Worm (Caenorhabditis elegans) whole organism, young adult: ENCODE measurements around the gene tsp-5.
"Not testable (repeated sequence)": the region's sequence is repeated elsewhere in the genome, so short reads cannot be mapped to it uniquely, and the experiment has no call there.

Source experiments
- T26A5.8 ChIP-seq: sonication (generic microtip); optimal IDR thresholded peaks from 2 replicates; lab custom pipeline; 2016; ENCODE audit warnings: missing genetic modification characterization, missing compliant biosample characterization
- akir-1 ChIP-seq: fragments of 200-800 bp; sonication (Bioruptor generic); optimal IDR thresholded peaks from 2 replicates; lab custom pipeline; 2018; ENCODE audit warnings: mild to moderate bottlenecking, missing genetic modification characterization, moderate library complexity, missing compliant biosample characterization
- ama-1 ChIP-seq, 3 experiments: fragments of 150-350 bp in 1 of 3; sonication (generic microtip) in 2 of 3; optimal IDR thresholded peaks; 2 replicates each; lab custom pipeline; 2014 to 2018; ENCODE audit warnings: missing biosample characterization in 2 of 3, missing genetic modification characterization in 2 of 3, missing genetic modification reagents in 2 of 3
- let-607 ChIP-seq, 2 experiments: fragments of 200-800 bp in 1 of 2; sonication (Bioruptor generic) in 1 of 2; sonication (generic microtip) in 1 of 2; optimal IDR thresholded peaks; 2 replicates each; lab custom pipeline; 2016 to 2018; ENCODE audit warnings: mild to moderate bottlenecking in 2 of 2, missing compliant biosample characterization in 2 of 2, missing genetic modification characterization in 2 of 2, moderate library complexity in 2 of 2, missing genotype in 1 of 2
- tbx-9 ChIP-seq: sonication (generic microtip); optimal IDR thresholded peaks from 2 replicates; lab custom pipeline; 2016; ENCODE audit warnings: borderline replicate concordance, missing genetic modification characterization, inconsistent platforms, missing compliant biosample characterization

- TF ChIP-seq akir-1 (GFP tag; lab: Kevin White, UChicago); tbx-9 (tag; lab: Kevin White, UChicago); ama-1 (optimal IDR thresholded peaks at IDR 0.05; lab: Kevin White, UChicago); ama-1 (GFP tag; optimal IDR thresholded peaks at IDR 0.05; lab: Kevin White, UChicago); T26A5.8 (tag; lab: Kevin White, UChicago); let-607 (tag; optimal IDR thresholded peaks at IDR 0.05; lab: Kevin White, UChicago): not testable (repeated sequence)
These were observed 12.6 kb downstream of the tsp-5 start, which contains the start of gene sru-16 for ce11 chrIV:13578953-13579352.
